Fruit fly (Drosophila melanogaster) whole organism, embryonic: ENCODE data around the gene CG18765.

Experiments used
- B-H1 ChIP-seq: fragments of 200-800 bp; sonication (Bioruptor generic); IDR thresholded peaks from 3 replicates; pipeline ENCODE4 v1.3.6; 2022; ENCODE audit warnings: missing biosample characterization, missing genetic modification characterization
- B-H2 ChIP-seq: fragments of 200-800 bp; sonication (Bioruptor generic); optimal IDR thresholded peaks from 2 replicates; lab custom pipeline; 2018; ENCODE audit warnings: missing biosample characterization, mild to moderate bottlenecking, missing genetic modification characterization
- CG1024 ChIP-seq: fragments of 200-800 bp; sonication (Bioruptor generic); IDR thresholded peaks from 2 replicates; pipeline ENCODE4 v1.3.6; 2022; ENCODE audit warnings: missing biosample characterization, missing genetic modification characterization
- CG10267 ChIP-seq: fragments of 200-800 bp; sonication (Bioruptor generic); optimal IDR thresholded peaks from 2 replicates; lab custom pipeline; 2018; ENCODE audit warnings: missing biosample characterization, mild to moderate bottlenecking, missing genetic modification characterization, moderate library complexity
- CG10979 ChIP-seq: fragments of 200-800 bp; sonication (Bioruptor generic); optimal IDR thresholded peaks from 2 replicates; lab custom pipeline; 2018; ENCODE audit warnings: missing biosample characterization, mild to moderate bottlenecking, missing genetic modification characterization, moderate library complexity
- CG11560 ChIP-seq: fragments of 200-800 bp; sonication (Bioruptor generic); IDR thresholded peaks from 3 replicates; pipeline ENCODE4 v1.3.6; 2022; ENCODE audit warnings: missing biosample characterization, missing genetic modification characterization
- CG11723 ChIP-seq: fragments of 200-800 bp; sonication (Bioruptor generic); optimal IDR thresholded peaks from 2 replicates; lab custom pipeline; 2017; ENCODE audit warnings: missing biosample characterization, mild to moderate bottlenecking, missing genetic modification characterization
- CG12769 ChIP-seq: fragments of 200-800 bp; sonication (Bioruptor generic); optimal IDR thresholded peaks from 2 replicates; lab custom pipeline; 2019; ENCODE audit warnings: missing biosample characterization, mild to moderate bottlenecking, missing genetic modification characterization, moderate library complexity
- CG13123 ChIP-seq: fragments of 200-800 bp; sonication (Bioruptor generic); optimal IDR thresholded peaks from 2 replicates; lab custom pipeline; 2016; ENCODE audit warnings: missing biosample characterization, missing genetic modification characterization
- CG15011 ChIP-seq: fragments of 200-800 bp; sonication (Bioruptor generic); optimal IDR thresholded peaks from 3 replicates; lab custom pipeline; 2018; ENCODE audit warnings: missing biosample characterization, mild to moderate bottlenecking, missing genetic modification characterization
- CG15269 ChIP-seq: fragments of 200-800 bp; sonication (Bioruptor generic); optimal IDR thresholded peaks from 2 replicates; lab custom pipeline; 2018; ENCODE audit warnings: missing biosample characterization, mild to moderate bottlenecking, missing genetic modification characterization, moderate library complexity
- CG15514 ChIP-seq: fragments of 200-800 bp; sonication (Bioruptor generic); optimal IDR thresholded peaks from 3 replicates; lab custom pipeline; 2017; ENCODE audit warnings: missing biosample characterization, missing genetic modification characterization, mild to moderate bottlenecking, moderate library complexity, missing genetic modification reagents
- CG18476 ChIP-seq: fragments of 200-800 bp; sonication (Bioruptor generic); optimal IDR thresholded peaks from 2 replicates; lab custom pipeline; 2016; ENCODE audit warnings: missing biosample characterization, mild to moderate bottlenecking, missing genetic modification characterization
- CG3281 ChIP-seq: fragments of 200-800 bp; sonication (Bioruptor generic); optimal IDR thresholded peaks from 3 replicates; lab custom pipeline; 2017; ENCODE audit warnings: missing biosample characterization, mild to moderate bottlenecking, missing genetic modification characterization
- CG42726 ChIP-seq: fragments of 200-800 bp; sonication (Bioruptor generic); IDR thresholded peaks from 2 replicates; pipeline ENCODE4 v1.3.6; 2022; ENCODE audit warnings: missing biosample characterization, missing genetic modification characterization; ENCODE audit not compliant: partially characterized antibody
- CG8388 ChIP-seq: fragments of 200-800 bp; sonication (Bioruptor generic); optimal IDR thresholded peaks from 2 replicates; lab custom pipeline; 2019; ENCODE audit warnings: missing biosample characterization, mild to moderate bottlenecking, missing genetic modification characterization, moderate library complexity
- CG9609 ChIP-seq: fragments of 200-800 bp; sonication (Bioruptor generic); optimal IDR thresholded peaks from 3 replicates; lab custom pipeline; 2016; ENCODE audit warnings: missing biosample characterization, missing genetic modification characterization
- Dbx ChIP-seq: fragments of 200-800 bp; sonication (Bioruptor generic); IDR thresholded peaks from 3 replicates; pipeline ENCODE4 v1.3.6; 2022; ENCODE audit warnings: missing biosample characterization, missing genetic modification characterization
- Eip74EF ChIP-seq, 2 experiments: fragments of 200-800 bp in 1 of 2; fragments of >200 bp in 1 of 2; sonication (Bioruptor generic) in 1 of 2; optimal IDR thresholded peaks; 2 replicates each; lab custom pipeline; 2017 to 2019; ENCODE audit warnings: missing biosample characterization in 2 of 2, missing genetic modification characterization in 2 of 2, mild to moderate bottlenecking in 1 of 2, moderate library complexity in 1 of 2
- Ets97D ChIP-seq: fragments of 200-800 bp; sonication (Bioruptor generic); optimal IDR thresholded peaks from 3 replicates; lab custom pipeline; 2016; ENCODE audit warnings: missing biosample characterization, missing genetic modification characterization
- Hr3 ChIP-seq: fragments of 200-800 bp; sonication (Bioruptor generic); optimal IDR thresholded peaks from 3 replicates; lab custom pipeline; 2016; ENCODE audit warnings: missing biosample characterization, missing genetic modification characterization
- Hr78 ChIP-seq, 2 experiments: fragments of 200-800 bp in 1 of 2; fragments of >200 bp in 1 of 2; sonication (Bioruptor generic) in 1 of 2; optimal IDR thresholded peaks; 2 replicates each; lab custom pipeline; 2017 to 2019; ENCODE audit warnings: missing biosample characterization in 2 of 2, missing genetic modification characterization in 2 of 2, mild to moderate bottlenecking in 1 of 2, moderate library complexity in 1 of 2
- Lim3 ChIP-seq: fragments of 200-800 bp; sonication (Bioruptor generic); IDR thresholded peaks from 2 replicates; pipeline ENCODE4 v1.3.6; 2022; ENCODE audit warnings: missing biosample characterization, missing genetic modification characterization
- Med ChIP-seq: fragments of 200-800 bp; sonication (Bioruptor generic); peaks from one replicate; lab custom pipeline; 2016; ENCODE audit warnings: missing biosample characterization, missing genetic modification characterization, mild to moderate bottlenecking, inconsistent platforms, moderate library complexity
- Myb ChIP-seq: fragments of 200-800 bp; sonication (Bioruptor generic); optimal IDR thresholded peaks from 2 replicates; lab custom pipeline; 2016; ENCODE audit warnings: missing biosample characterization, missing genetic modification characterization
- NFAT ChIP-seq: fragments of 200-800 bp; sonication (Bioruptor generic); IDR thresholded peaks from 2 replicates; pipeline ENCODE4 v1.3.6; 2022; ENCODE audit warnings: missing biosample characterization, missing genetic modification characterization
- Ravus ChIP-seq: fragments of 200-800 bp; sonication (Bioruptor generic); IDR thresholded peaks from 2 replicates; pipeline ENCODE4 v1.3.6; 2022; ENCODE audit warnings: missing biosample characterization, missing genetic modification characterization
- Rfx ChIP-seq: fragments of 200-800 bp; sonication (Bioruptor generic); IDR thresholded peaks from 2 replicates; pipeline ENCODE4 v1.3.6; 2022; ENCODE audit warnings: missing biosample characterization, missing genetic modification characterization
- Side ChIP-seq: fragments of 200-800 bp; sonication (Bioruptor generic); optimal IDR thresholded peaks from 2 replicates; lab custom pipeline; 2016; ENCODE audit warnings: missing biosample characterization, missing genetic modification characterization
- Sox100B ChIP-seq: fragments of 200-800 bp; sonication (Bioruptor generic); optimal IDR thresholded peaks from 3 replicates; lab custom pipeline; 2018; ENCODE audit warnings: missing biosample characterization, mild to moderate bottlenecking, missing genetic modification characterization
- Stat92E ChIP-seq, 3 experiments: fragments of >200 bp in 2 of 3; fragments of 200-800 bp in 1 of 3; sonication (Bioruptor generic) in 1 of 3; optimal IDR thresholded peaks; 2 replicates each; lab custom pipeline; 2017 to 2019; ENCODE audit warnings: missing biosample characterization in 3 of 3, missing genetic modification characterization in 3 of 3, mild to moderate bottlenecking in 1 of 3, moderate library complexity in 1 of 3
- ash1 ChIP-seq: fragments of 200-800 bp; sonication (Bioruptor generic); optimal IDR thresholded peaks from 2 replicates; lab custom pipeline; 2018; ENCODE audit warnings: missing biosample characterization, mild to moderate bottlenecking, missing genetic modification characterization
- az2 ChIP-seq: fragments of 200-800 bp; sonication (Bioruptor generic); optimal IDR thresholded peaks from 3 replicates; lab custom pipeline; 2016; ENCODE audit warnings: missing biosample characterization, missing genetic modification characterization
- dmrt11E ChIP-seq: fragments of 200-800 bp; sonication (Bioruptor generic); optimal IDR thresholded peaks from 3 replicates; lab custom pipeline; 2018; ENCODE audit warnings: missing biosample characterization, mild to moderate bottlenecking, missing genetic modification characterization, moderate library complexity
- ftz-f1 ChIP-seq: fragments of 200-800 bp; sonication (Bioruptor generic); optimal IDR thresholded peaks from 2 replicates; lab custom pipeline; 2016; ENCODE audit warnings: missing biosample characterization, missing genetic modification characterization
- gem ChIP-seq: fragments of 200-800 bp; sonication (Bioruptor generic); optimal IDR thresholded peaks from 2 replicates; lab custom pipeline; 2019; ENCODE audit warnings: missing biosample characterization, mild to moderate bottlenecking, missing genetic modification characterization, moderate library complexity
- gsb ChIP-seq: fragments of 200-800 bp; sonication (Bioruptor generic); IDR thresholded peaks from 2 replicates; pipeline ENCODE4 v1.3.6; 2022; ENCODE audit warnings: missing biosample characterization, missing genetic modification characterization
- h ChIP-seq: fragments of >200 bp; optimal IDR thresholded peaks from 2 replicates; lab custom pipeline; 2017
- jigr1 ChIP-seq: fragments of 200-800 bp; sonication (Bioruptor generic); IDR thresholded peaks from 3 replicates; pipeline ENCODE4 v1.3.6; 2022; ENCODE audit warnings: missing biosample characterization, missing genetic modification characterization
- jumu ChIP-seq: fragments of 200-800 bp; sonication (Bioruptor generic); optimal IDR thresholded peaks from 3 replicates; lab custom pipeline; 2016; ENCODE audit warnings: missing biosample characterization, missing genetic modification characterization
- lola ChIP-seq, 3 experiments: fragments of >200 bp in 2 of 3; fragments of 200-800 bp in 1 of 3; sonication (Bioruptor generic) in 1 of 3; optimal IDR thresholded peaks; 2 replicates each; lab custom pipeline; 2017 to 2019; ENCODE audit warnings: missing biosample characterization in 3 of 3, missing genetic modification characterization in 3 of 3, mild to moderate bottlenecking in 1 of 3, moderate library complexity in 1 of 3
- pros ChIP-seq: fragments of 200-800 bp; sonication (Bioruptor generic); optimal IDR thresholded peaks from 3 replicates; lab custom pipeline; 2019; ENCODE audit warnings: missing biosample characterization, mild to moderate bottlenecking, missing genetic modification characterization, moderate library complexity
- sc ChIP-seq, 3 experiments: fragments of >200 bp in 2 of 3; fragments of 200-800 bp in 1 of 3; sonication (Bioruptor generic) in 1 of 3; optimal IDR thresholded peaks; 2 replicates in 2 of 3; 3 replicates in 1 of 3; lab custom pipeline; 2017; ENCODE audit warnings: mild to moderate bottlenecking in 1 of 3, missing biosample characterization in 1 of 3, missing genetic modification characterization in 1 of 3, missing genetic modification reagents in 1 of 3
- scrt ChIP-seq: fragments of 200-800 bp; sonication (Bioruptor generic); optimal IDR thresholded peaks from 2 replicates; lab custom pipeline; 2018; ENCODE audit warnings: missing biosample characterization, mild to moderate bottlenecking, missing genetic modification characterization, moderate library complexity
- sens ChIP-seq: fragments of 200-800 bp; sonication (Bioruptor generic); peaks from one replicate; lab custom pipeline; 2016; ENCODE audit warnings: missing biosample characterization, missing genetic modification characterization
- sisA ChIP-seq: fragments of 200-800 bp; sonication (Bioruptor generic); IDR thresholded peaks from 2 replicates; pipeline ENCODE4 v1.3.6; 2022; ENCODE audit warnings: missing biosample characterization, missing genetic modification characterization
- slbo ChIP-seq: fragments of 200-800 bp; sonication (Bioruptor generic); IDR thresholded peaks from 2 replicates; pipeline ENCODE4 v1.3.6; 2022; ENCODE audit warnings: missing biosample characterization, missing genetic modification characterization
- stwl ChIP-seq: fragments of 200-800 bp; sonication (Bioruptor generic); optimal IDR thresholded peaks from 3 replicates; lab custom pipeline; 2018; ENCODE audit warnings: missing biosample characterization, mild to moderate bottlenecking, missing genetic modification characterization, moderate library complexity
- zf30C ChIP-seq: fragments of 200-800 bp; sonication (Bioruptor generic); optimal IDR thresholded peaks from 3 replicates; lab custom pipeline; 2018; ENCODE audit warnings: missing biosample characterization, mild to moderate bottlenecking, missing genetic modification characterization

Gene CG18765

dm6 chr3R:11655873-11656374, 35.7 kb downstream of the CG18765 start, which contains the start of gene CG42327 (continued):
- peak; percentile 94 for TF ChIP-seq CG15269 (tag; lab: Kevin White, UChicago)
- TF ChIP-seq NFAT (GFP tag; lab: Robert Waterston, UW): peak; percentile 72
- peak; percentile 74; the same call in 2 of the 3 replicates for TF ChIP-seq jigr1 (GFP tag; lab: Robert Waterston, UW)
- TF ChIP-seq zf30C (GFP tag; lab: Kevin White, UChicago): peak; percentile 22
- no peak for TF ChIP-seq pros
- peak; percentile 92 for TF ChIP-seq dmrt11E (tag; lab: Kevin White, UChicago)
- peak; percentile 96 for TF ChIP-seq Med (GFP tag; lab: Kevin White, UChicago)
- TF ChIP-seq Lim3: peak; percentile 87
- peak; percentile 94 for TF ChIP-seq B-H1 (GFP tag; lab: Robert Waterston, UW)
- peak; percentile 90 for TF ChIP-seq CG13123 (GFP tag; lab: Kevin White, UChicago)
- peak; percentile 96 for TF ChIP-seq az2 (GFP tag; lab: Kevin White, UChicago)
- TF ChIP-seq Dbx (GFP tag; lab: Robert Waterston, UW): peak; percentile 86
- TF ChIP-seq Sox100B (GFP tag; lab: Kevin White, UChicago): peak; percentile 92
- peak; percentile 79 for TF ChIP-seq gsb (GFP tag; lab: Robert Waterston, UW)
- peak in 1 of 2 experiments; percentile 88 for TF ChIP-seq Eip74EF (GFP tag; optimal IDR thresholded peaks at IDR 0.05; lab: Kevin White, UChicago)
- peak; percentile 88 for TF ChIP-seq CG3281 (GFP tag; lab: Kevin White, UChicago)
- TF ChIP-seq CG9609 (GFP tag; lab: Kevin White, UChicago): peak; percentile 79
- peak in 1 of 3 experiments; percentile 91 for TF ChIP-seq lola (GFP tag; optimal IDR thresholded peaks at IDR 0.05; lab: Kevin White, UChicago)
- TF ChIP-seq ftz-f1: peak; percentile 4
- TF ChIP-seq Rfx (GFP tag; lab: Robert Waterston, UW): peak; percentile 90
- TF ChIP-seq CG11723 (GFP tag; lab: Kevin White, UChicago): peak; percentile 86
- TF ChIP-seq sisA (GFP tag; lab: Robert Waterston, UW): peak; percentile 94
- peak; percentile 86 for TF ChIP-seq scrt (GFP tag; lab: Kevin White, UChicago)
- TF ChIP-seq CG42726 (GFP tag; lab: Robert Waterston, UW): no peak; the same call in 1 of the 2 replicates
- peak; percentile 84 for TF ChIP-seq jumu (GFP tag; lab: Kevin White, UChicago)
- peak; percentile 45 for TF ChIP-seq Ets97D (GFP tag; lab: Kevin White, UChicago)
- peak in 1 of 2 experiments; percentile 83 for TF ChIP-seq Hr78 (GFP tag; optimal IDR thresholded peaks at IDR 0.05; lab: Kevin White, UChicago)
- peak; percentile 38 for TF ChIP-seq stwl (tag; lab: Kevin White, UChicago)
- no peak for TF ChIP-seq sc (optimal IDR thresholded peaks at IDR 0.05; lab: Kevin White, UChicago)
- TF ChIP-seq sc (GFP tag; optimal IDR thresholded peaks at IDR 0.05; lab: Kevin White, UChicago): peak; percentile 95
- TF ChIP-seq CG1024: peak; percentile 91
- peak; percentile 79 for TF ChIP-seq Side
- peak; percentile 90 for TF ChIP-seq slbo (GFP tag; lab: Robert Waterston, UW)
- peak; percentile 68 for TF ChIP-seq CG11560 (tag; lab: Robert Waterston, UW)
- peak; percentile 45 for TF ChIP-seq Myb (GFP tag; lab: Kevin White, UChicago)
- TF ChIP-seq CG15011: peak; percentile 80
- peak; percentile 92 for TF ChIP-seq Hr3 (GFP tag; lab: Kevin White, UChicago)
- peak; percentile 99 for TF ChIP-seq sens (GFP tag; lab: Kevin White, UChicago)
- TF ChIP-seq ash1 (GFP tag; lab: Kevin White, UChicago): peak; percentile 21
- TF ChIP-seq B-H2 (GFP tag; lab: Kevin White, UChicago): peak; percentile 32
- peak; percentile 97 for TF ChIP-seq CG8388 (GFP tag; lab: Kevin White, UChicago)
- peak; percentile 98 for TF ChIP-seq gem (tag; lab: Kevin White, UChicago)
- peak; percentile 96 for TF ChIP-seq CG10979
- TF ChIP-seq CG12769: peak; percentile 89
- peak in 1 of 3 experiments; percentile 77 for TF ChIP-seq Stat92E (GFP tag; optimal IDR thresholded peaks at IDR 0.05; lab: Kevin White, UChicago)
- peak; percentile 86 for TF ChIP-seq CG18476 (GFP tag; lab: Kevin White, UChicago)
- TF ChIP-seq Ravus (GFP tag; lab: Robert Waterston, UW): peak; percentile 66
- TF ChIP-seq CG10267: peak; percentile 90
- TF ChIP-seq h: no peak
- peak; percentile 84 for TF ChIP-seq CG15514 (GFP tag; lab: Kevin White, UChicago)
